Worm (Caenorhabditis elegans): Measurements from ENCODE around the gene pssy-1.

DNA sequence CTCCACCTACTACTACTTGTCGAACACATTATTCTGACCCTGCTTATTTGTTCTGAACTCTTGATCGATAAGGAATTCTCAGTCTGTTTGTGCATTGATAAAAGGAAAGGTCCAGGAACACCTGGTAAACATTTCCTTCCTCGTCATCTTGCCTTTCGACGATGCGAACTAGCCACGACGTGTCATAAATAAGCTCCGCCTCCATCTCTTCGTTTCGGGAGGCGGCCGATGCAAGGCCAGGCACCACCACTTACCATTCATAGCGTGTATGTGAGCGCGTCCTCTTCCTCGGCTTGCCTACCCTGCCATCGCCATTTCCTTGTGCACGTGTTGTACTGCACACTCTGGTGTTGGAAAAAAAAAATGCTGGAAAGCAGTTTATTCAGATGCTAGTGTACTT, 23.5 kb downstream of the pssy-1 start:
- TF ChIP-seq ztf-11 (tag; optimal IDR thresholded peaks at IDR 0.05) (no peak), lin-13 (tag; optimal IDR thresholded peaks at IDR 0.05) (no peak), unc-39 (tag; optimal IDR thresholded peaks at IDR 0.05) (no peak), lsy-2 (tag; optimal IDR thresholded peaks at IDR 0.05) (no peak), nhr-237 (tag; optimal IDR thresholded peaks at IDR 0.05) (no peak)

Measured in whole organism, mixed stage, embryonic.